Fruit fly (Drosophila melanogaster): ENCODE measurements around the gene CG7208.
A peak's percentile ranks its signal among the peaks of the same experiment; 100 is the strongest.

CG7208 gene

DNA sequence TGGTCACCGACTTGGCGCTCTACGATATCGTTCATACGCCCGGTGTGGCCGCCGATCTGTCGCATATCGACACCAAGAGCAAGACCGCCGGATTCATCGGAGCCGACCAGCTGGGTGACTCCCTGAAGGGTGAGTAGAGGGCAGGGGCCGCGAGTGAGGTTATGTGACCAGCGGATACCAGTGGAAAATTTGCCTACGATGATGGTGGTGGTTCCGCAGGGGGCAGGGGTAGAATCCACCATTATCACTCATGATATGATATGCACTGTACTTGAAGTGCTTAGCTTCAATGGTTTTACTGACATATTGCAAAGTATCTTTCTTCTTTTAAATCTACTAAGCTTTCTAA is 41.3 kb upstream of the CG7208 start (continued):
- TF ChIP-seq sd (tag; optimal IDR thresholded peaks at IDR 0.05) = no peak
- no peak for TF ChIP-seq fd3F (GFP tag; optimal IDR thresholded peaks at IDR 0.05)
- no peak for TF ChIP-seq Gug (GFP tag; IDR thresholded peaks at IDR 0.05)
- no peak for TF ChIP-seq p53 (GFP tag; optimal IDR thresholded peaks at IDR 0.05)
- no peak for TF ChIP-seq CG12769 (tag; optimal IDR thresholded peaks at IDR 0.05)
- no peak for TF ChIP-seq Aef1 (GFP tag; IDR thresholded peaks at IDR 0.05)
- TF ChIP-seq NFAT (GFP tag; IDR thresholded peaks at IDR 0.05) = peak; percentile 75
- no peak for TF ChIP-seq mirr (GFP tag; optimal IDR thresholded peaks at IDR 0.05)
- no peak for TF ChIP-seq Hr39 (optimal IDR thresholded peaks at IDR 0.05)
- no peak for TF ChIP-seq CG8281 (tag; optimal IDR thresholded peaks at IDR 0.05)
- TF ChIP-seq HLH4C (GFP tag; IDR thresholded peaks at IDR 0.05; ENCODE audit: partially characterized antibody) = 0 out of 3 replicates have a peak, but pooled peaks have one; percentile 20
- peak; percentile 92 for TF ChIP-seq ERR (GFP tag; optimal IDR thresholded peaks at IDR 0.05)
- no peak for TF ChIP-seq ham (GFP tag; IDR thresholded peaks at IDR 0.05)
- TF ChIP-seq sens (GFP tag) = no peak
- no peak for TF ChIP-seq peb (GFP tag; IDR thresholded peaks at IDR 0.05)
- peak in 1 of 2 experiments; percentile 24 for TF ChIP-seq Pdp1 (GFP tag; optimal IDR thresholded peaks at IDR 0.05)
- TF ChIP-seq HHEX (GFP tag; optimal IDR thresholded peaks at IDR 0.05) = no peak
- peak; percentile 86 for TF ChIP-seq crol (GFP tag; IDR thresholded peaks at IDR 0.05)
- no peak for TF ChIP-seq knrl (GFP tag; IDR thresholded peaks at IDR 0.05; ENCODE audit: partially characterized antibody)
- TF ChIP-seq CG2889 (GFP tag; IDR thresholded peaks at IDR 0.05) = no peak
- no peak for TF ChIP-seq Nf-YC (tag; optimal IDR thresholded peaks at IDR 0.05)
- TF ChIP-seq Fer2 (tag; optimal IDR thresholded peaks at IDR 0.05) = no peak
- TF ChIP-seq MTF-1 (GFP tag; optimal IDR thresholded peaks at IDR 0.05; ENCODE audit: borderline replicate concordance) = no peak
- no peak for TF ChIP-seq CG4820 (GFP tag; optimal IDR thresholded peaks at IDR 0.05)
- TF ChIP-seq ara (GFP tag; IDR thresholded peaks at IDR 0.05) = 0 out of 2 replicates have a peak, but pooled peaks have one; percentile 25
- no peak for TF ChIP-seq stc (GFP tag; IDR thresholded peaks at IDR 0.05)
- TF ChIP-seq bigmax (GFP tag; optimal IDR thresholded peaks at IDR 0.05) = peak; percentile 94

DNA sequence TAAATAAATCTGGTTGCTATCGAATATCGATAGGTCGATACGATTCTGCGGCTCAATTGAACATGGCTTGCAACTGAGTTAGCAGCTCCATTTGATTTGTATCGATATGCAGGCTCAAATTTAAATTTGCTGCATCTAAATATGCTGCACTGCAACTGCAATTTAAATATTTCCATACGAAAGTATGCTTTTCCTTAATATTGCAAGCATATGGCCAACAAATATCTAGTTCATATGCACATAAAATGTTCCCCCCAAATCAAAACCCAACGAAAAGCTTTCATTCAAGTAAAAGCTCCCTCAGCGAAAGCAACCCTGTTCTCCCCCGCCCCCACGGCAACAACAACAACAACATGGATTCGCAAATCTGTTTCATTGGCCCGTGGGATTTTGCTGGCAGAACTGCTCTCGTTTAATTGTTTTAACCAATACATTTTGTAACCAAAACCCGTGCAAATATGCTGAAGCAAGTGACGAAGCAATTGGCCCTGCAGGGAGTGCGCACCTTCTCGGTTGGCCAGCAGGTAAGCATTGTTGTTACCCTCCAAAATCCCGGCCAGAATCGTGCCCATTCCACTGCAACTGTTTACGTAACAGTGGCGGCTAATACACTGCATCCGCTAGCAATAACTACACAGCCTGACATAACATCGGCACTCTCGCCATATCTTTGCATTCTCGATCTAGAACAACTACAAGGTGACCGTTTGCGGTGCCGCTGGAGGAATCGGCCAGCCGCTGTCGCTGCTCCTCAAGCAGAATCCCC is 40.7 kb upstream of the CG7208 start, which contains the start of the genes CG7168 and Mdh2:
Gene CG7168, minus strand, starts transcription at position 40 of the 766 bp plus-strand sequence.
Gene Mdh2, plus strand, starts transcription at position 354 of the 766 bp plus-strand sequence.
- TF ChIP-seq CG17829 (tag; optimal IDR thresholded peaks at IDR 0.05) (peak; percentile 31), CG17568 (GFP tag; optimal IDR thresholded peaks at IDR 0.05) (no peak), stwl (tag; optimal IDR thresholded peaks at IDR 0.05) (peak; percentile 86), HLH4C (GFP tag; IDR thresholded peaks at IDR 0.05; ENCODE audit: partially characterized antibody) (peak; percentile 94), CG15601 (tag; optimal IDR thresholded peaks at IDR 0.05) (peak; percentile 15), CG10543 (GFP tag; optimal IDR thresholded peaks at IDR 0.05) (no peak), rib (GFP tag; IDR thresholded peaks at IDR 0.05) (no peak), Fer1 (GFP tag; optimal IDR thresholded peaks at IDR 0.05) (peak; percentile 3), Gsc (GFP tag; IDR thresholded peaks at IDR 0.05) (no peak), MBD-R2 (GFP tag; IDR thresholded peaks at IDR 0.05) (peak; percentile 79), vnd (GFP tag; IDR thresholded peaks at IDR 0.05; ENCODE audit: partially characterized antibody) (peak; percentile 81), Bteb2 (GFP tag; optimal IDR thresholded peaks at IDR 0.05) (no peak), Hmr (GFP tag; optimal IDR thresholded peaks at IDR 0.05) (peak; percentile 14), CrebB (tag; optimal IDR thresholded peaks at IDR 0.05) (no peak), Sry-δ (GFP tag; optimal IDR thresholded peaks at IDR 0.05) (peak; percentile 83), bcd (GFP tag; optimal IDR thresholded peaks at IDR 0.05) (peak; percentile 16), Bgb (GFP tag; IDR thresholded peaks at IDR 0.05; ENCODE audit: partially characterized antibody) (peak; percentile 88), Ssrp (tag; optimal IDR thresholded peaks at IDR 0.05) (no peak), Hand (GFP tag; optimal IDR thresholded peaks at IDR 0.05) (no peak), CHES-1-like (GFP tag; optimal IDR thresholded peaks at IDR 0.05) (peak; percentile 36), Med (GFP tag) (peak; percentile 72), gsb (GFP tag; IDR thresholded peaks at IDR 0.05) (0 out of 2 replicates have a peak, but pooled peaks have one; percentile 15), CG2678 (tag; optimal IDR thresholded peaks at IDR 0.05) (no peak), klu (GFP tag; IDR thresholded peaks at IDR 0.05) (peak; percentile 30; the same call in 1 of the 2 replicates)
